Fruit fly (Drosophila melanogaster) whole organism, wandering third instar larva: ENCODE data around the gene CG18223.
A peak's percentile ranks its signal among the peaks of the same experiment; 100 is the strongest.

Source experiments
- Abd-B ChIP-seq: fragments of >200 bp; optimal IDR thresholded peaks from 2 replicates; lab custom pipeline; 2017; ENCODE audit warnings: missing biosample characterization, missing genetic modification characterization
- CG9705 ChIP-seq: fragments of 200-800 bp; sonication (Bioruptor generic); optimal IDR thresholded peaks from 2 replicates; lab custom pipeline; 2018; ENCODE audit warnings: missing biosample characterization, mild to moderate bottlenecking, missing genetic modification characterization
- Dfd ChIP-seq: fragments of >200 bp; optimal IDR thresholded peaks from 2 replicates; lab custom pipeline; 2017; ENCODE audit warnings: missing biosample characterization, missing genetic modification characterization
- GATAd ChIP-seq: sonication (Bioruptor generic); optimal IDR thresholded peaks from 2 replicates; lab custom pipeline; 2016; ENCODE audit warnings: missing biosample characterization, missing genetic modification characterization
- Hr78 ChIP-seq: fragments of >200 bp; optimal IDR thresholded peaks from 2 replicates; lab custom pipeline; 2017; ENCODE audit warnings: missing biosample characterization, missing genetic modification characterization
- Mio ChIP-seq: sonication (Bioruptor generic); optimal IDR thresholded peaks from 2 replicates; lab custom pipeline; 2016; ENCODE audit warnings: missing biosample characterization, missing genetic modification characterization
- Myc ChIP-seq: fragments of >200 bp; optimal IDR thresholded peaks from 2 replicates; lab custom pipeline; 2017
- br ChIP-seq: fragments of 200-800 bp; sonication (Bioruptor generic); optimal IDR thresholded peaks from 2 replicates; lab custom pipeline; 2016; ENCODE audit warnings: missing biosample characterization, missing genetic modification characterization
- ey ChIP-seq: fragments of 200-800 bp; sonication (Bioruptor generic); optimal IDR thresholded peaks from 2 replicates; lab custom pipeline; 2016; ENCODE audit warnings: missing biosample characterization, missing genetic modification characterization
- h ChIP-seq: fragments of 200-800 bp; sonication (Bioruptor generic); optimal IDR thresholded peaks from 3 replicates; lab custom pipeline; 2016; ENCODE audit warnings: missing biosample characterization, mild to moderate bottlenecking, missing genetic modification characterization
- jim ChIP-seq: fragments of 175-275, 200-325 bp; sonication (Bioruptor generic); optimal IDR thresholded peaks from 2 replicates; lab custom pipeline; 2016; ENCODE audit warnings: missing biosample characterization, mild to moderate bottlenecking, missing genetic modification characterization
- lola ChIP-seq: fragments of >200 bp; optimal IDR thresholded peaks from 2 replicates; lab custom pipeline; 2017; ENCODE audit warnings: missing biosample characterization, missing genetic modification characterization
- psq ChIP-seq: fragments of 200-800 bp; sonication (Bioruptor generic); optimal IDR thresholded peaks from 3 replicates; lab custom pipeline; 2017; ENCODE audit warnings: missing biosample characterization, mild to moderate bottlenecking, missing genetic modification characterization, moderate library complexity
- usp ChIP-seq: fragments of >200 bp; optimal IDR thresholded peaks from 2 replicates; lab custom pipeline; 2017; ENCODE audit warnings: missing biosample characterization, missing genetic modification characterization

dm6 chr3L:18896297-18896863, 23.7 kb downstream of the CG18223 start:
- TF ChIP-seq CG9705 (no peak), br (peak; percentile 12), h (GFP tag; lab: Kevin White, UChicago) (no peak), Abd-B (no peak), Hr78 (GFP tag; lab: Kevin White, UChicago) (no peak), usp (no peak), Mio (GFP tag; lab: Kevin White, UChicago) (no peak), ey (GFP tag; lab: Kevin White, UChicago) (no peak), psq (GFP tag; lab: Kevin White, UChicago) (no peak), lola (GFP tag; lab: Kevin White, UChicago) (no peak), Myc (lab: Kevin White, UChicago) (no peak), Dfd (no peak), jim (GFP tag; lab: Kevin White, UChicago) (no peak), GATAd (GFP tag; lab: Kevin White, UChicago) (no peak)
